Worm (Caenorhabditis elegans) whole organism, L2 larva: Measurements from ENCODE around the gene srw-13.

ENCODE experiments used
- ZK546.5 ChIP-seq: sonication (generic microtip); optimal IDR thresholded peaks from 2 replicates; lab custom pipeline; 2017; ENCODE audit warnings: missing biosample characterization, missing genetic modification characterization
- mdl-1 ChIP-seq, 2 experiments: fragments of 150-350 bp in 1 of 2; sonication (generic microtip) in 1 of 2; optimal IDR thresholded peaks; 2 replicates each; lab custom pipeline; 2017; ENCODE audit warnings: missing biosample characterization in 2 of 2, missing genetic modification characterization in 2 of 2

DNA sequence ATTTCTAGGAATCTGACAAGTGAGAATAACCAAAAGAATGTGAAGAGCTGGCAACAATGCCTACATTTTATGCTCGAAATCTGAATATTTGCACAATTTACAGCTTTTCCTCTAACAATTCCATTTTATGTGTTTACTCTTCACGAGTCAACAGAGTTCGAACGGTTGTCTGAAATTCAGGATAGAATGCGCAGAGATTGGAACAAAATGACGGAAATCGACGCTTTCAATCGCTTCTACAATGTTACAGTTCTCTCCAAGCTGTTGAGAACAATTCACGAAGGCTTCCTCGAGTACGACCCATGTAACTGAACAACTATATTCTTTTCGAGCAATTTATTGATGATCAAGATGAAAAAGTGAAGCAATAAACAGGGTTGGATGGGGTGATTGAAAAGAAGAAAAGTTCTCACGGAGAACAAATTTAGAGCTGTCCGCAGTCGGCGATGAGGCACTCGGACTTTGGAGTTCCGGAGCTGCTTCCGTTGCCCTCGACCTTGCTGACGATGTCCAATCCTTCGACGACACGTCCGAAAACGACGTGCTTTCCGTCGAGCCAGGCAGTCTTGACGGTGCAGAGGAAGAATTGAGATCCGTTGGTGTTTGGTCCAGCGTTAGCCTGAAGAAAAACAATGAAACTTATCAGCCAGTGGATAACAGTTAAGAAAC lies 45.9 kb upstream of the srw-13 start, which contains the start of gene Y75B12B.3:
- TF ChIP-seq mdl-1 (tag; optimal IDR thresholded peaks at IDR 0.05; lab: Kevin White, UChicago), result no peak
- no peak for TF ChIP-seq ZK546.5
